Fruit fly (Drosophila melanogaster) whole organism, embryonic: ENCODE data around the gene CG43249.

ENCODE experiments used
- Abd-B ChIP-seq: fragments of 200-800 bp; sonication (Bioruptor generic); optimal IDR thresholded peaks from 2 replicates; lab custom pipeline; 2018; ENCODE audit warnings: missing biosample characterization, mild to moderate bottlenecking, missing genetic modification characterization, moderate library complexity
- Adf1 ChIP-seq: fragments of 200-800 bp; sonication (Bioruptor generic); IDR thresholded peaks from 2 replicates; pipeline ENCODE4 v1.3.6; 2022; ENCODE audit warnings: missing biosample characterization, missing genetic modification characterization
- Atf6 ChIP-seq: fragments of 200-800 bp; sonication (Bioruptor generic); IDR thresholded peaks from 2 replicates; pipeline ENCODE4 v1.3.6; 2022; ENCODE audit warnings: missing biosample characterization, missing genetic modification characterization
- CG10209 ChIP-seq: fragments of 200-800 bp; sonication (Bioruptor generic); optimal IDR thresholded peaks from 3 replicates; lab custom pipeline; 2017; ENCODE audit warnings: missing biosample characterization, mild to moderate bottlenecking, missing genetic modification characterization, missing genetic modification reagents
- CG11456 ChIP-seq: fragments of 200-800 bp; sonication (Bioruptor generic); IDR thresholded peaks from 3 replicates; pipeline ENCODE4 v1.3.6; 2022; ENCODE audit warnings: missing biosample characterization, missing genetic modification characterization
- CG13775 ChIP-seq: fragments of 200-800 bp; sonication (Bioruptor generic); optimal IDR thresholded peaks from 3 replicates; lab custom pipeline; 2017; ENCODE audit warnings: missing biosample characterization, mild to moderate bottlenecking, missing genetic modification characterization
- CG14441 ChIP-seq: fragments of 200-800 bp; sonication (Bioruptor generic); IDR thresholded peaks from 2 replicates; pipeline ENCODE4 v1.3.6; 2022; ENCODE audit warnings: missing biosample characterization, missing genetic modification characterization
- CG1529 ChIP-seq: fragments of 200-800 bp; sonication (Bioruptor generic); optimal IDR thresholded peaks from 3 replicates; lab custom pipeline; 2018; ENCODE audit warnings: missing biosample characterization, missing genetic modification characterization
- CG15479 ChIP-seq: fragments of 200-800 bp; sonication (Bioruptor generic); optimal IDR thresholded peaks from 3 replicates; lab custom pipeline; 2019; ENCODE audit warnings: missing biosample characterization, mild to moderate bottlenecking, missing genetic modification characterization, moderate library complexity
- CG2199 ChIP-seq: fragments of 200-800 bp; sonication (Bioruptor generic); IDR thresholded peaks from 3 replicates; pipeline ENCODE4 v1.3.6; 2022; ENCODE audit warnings: missing biosample characterization, missing genetic modification characterization
- CG31441 ChIP-seq: fragments of 200-800 bp; sonication (Bioruptor generic); IDR thresholded peaks from 2 replicates; pipeline ENCODE4 v1.3.6; 2022; ENCODE audit warnings: missing biosample characterization, missing genetic modification characterization
- CG32772 ChIP-seq: fragments of 200-800 bp; sonication (Bioruptor generic); IDR thresholded peaks from 2 replicates; pipeline ENCODE4 v1.3.6; 2022; ENCODE audit warnings: missing biosample characterization, missing genetic modification characterization
- CG3281 ChIP-seq: fragments of 200-800 bp; sonication (Bioruptor generic); optimal IDR thresholded peaks from 3 replicates; lab custom pipeline; 2017; ENCODE audit warnings: missing biosample characterization, mild to moderate bottlenecking, missing genetic modification characterization
- CG34422 ChIP-seq: fragments of 200-800 bp; sonication (Bioruptor generic); IDR thresholded peaks from 3 replicates; pipeline ENCODE4 v1.3.6; 2022; ENCODE audit warnings: missing biosample characterization, missing genetic modification characterization
- CG3838 ChIP-seq: fragments of 200-800 bp; sonication (Bioruptor generic); optimal IDR thresholded peaks from 3 replicates; lab custom pipeline; 2016; ENCODE audit warnings: missing biosample characterization, missing genetic modification characterization
- CG3847 ChIP-seq: fragments of 200-800 bp; sonication (Bioruptor generic); IDR thresholded peaks from 2 replicates; pipeline ENCODE4 v1.3.6; 2022; ENCODE audit warnings: missing biosample characterization, missing genetic modification characterization
- CG8359 ChIP-seq: fragments of 200-800 bp; sonication (Bioruptor generic); optimal IDR thresholded peaks from 2 replicates; lab custom pipeline; 2017; ENCODE audit warnings: missing biosample characterization, mild to moderate bottlenecking, missing genetic modification characterization, borderline replicate concordance
- CHES-1-like ChIP-seq: fragments of 200-800 bp; sonication (Bioruptor generic); optimal IDR thresholded peaks from 2 replicates; lab custom pipeline; 2016; ENCODE audit warnings: missing biosample characterization, missing genetic modification characterization
- CrebB ChIP-seq: fragments of 200-800 bp; sonication (Bioruptor generic); optimal IDR thresholded peaks from 3 replicates; lab custom pipeline; 2018; ENCODE audit warnings: missing biosample characterization, mild to moderate bottlenecking, missing genetic modification characterization
- Fer2 ChIP-seq: fragments of 200-800 bp; sonication (Bioruptor generic); optimal IDR thresholded peaks from 2 replicates; lab custom pipeline; 2018; ENCODE audit warnings: missing biosample characterization, mild to moderate bottlenecking, missing genetic modification characterization, moderate library complexity
- Fer3 ChIP-seq: fragments of 200-800 bp; sonication (Bioruptor generic); optimal IDR thresholded peaks from 2 replicates; lab custom pipeline; 2018; ENCODE audit warnings: missing biosample characterization, mild to moderate bottlenecking, missing genetic modification characterization, moderate library complexity
- Gug ChIP-seq: fragments of 200-800 bp; sonication (Bioruptor generic); IDR thresholded peaks from 4 replicates; pipeline ENCODE4 v1.3.6; 2022; ENCODE audit warnings: missing biosample characterization, missing genetic modification characterization
- Hmr ChIP-seq: fragments of 200-800 bp; sonication (Bioruptor generic); optimal IDR thresholded peaks from 3 replicates; lab custom pipeline; 2017; ENCODE audit warnings: mild to moderate bottlenecking, missing biosample characterization, missing genetic modification reagents, missing genetic modification characterization
- Lpt ChIP-seq: fragments of >200 bp; optimal IDR thresholded peaks from 2 replicates; lab custom pipeline; 2018; ENCODE audit warnings: missing biosample characterization, missing genetic modification characterization
- Meics ChIP-seq: fragments of 200-800 bp; sonication (Bioruptor generic); optimal IDR thresholded peaks from 2 replicates; lab custom pipeline; 2017; ENCODE audit warnings: missing biosample characterization, mild to moderate bottlenecking, missing genetic modification characterization
- Myb ChIP-seq: fragments of 200-800 bp; sonication (Bioruptor generic); optimal IDR thresholded peaks from 2 replicates; lab custom pipeline; 2016; ENCODE audit warnings: missing biosample characterization, missing genetic modification characterization
- PHDP ChIP-seq: fragments of 200-800 bp; sonication (Bioruptor generic); optimal IDR thresholded peaks from 3 replicates; lab custom pipeline; 2018; ENCODE audit warnings: missing biosample characterization, mild to moderate bottlenecking, missing genetic modification characterization, moderate library complexity
- Ptx1 ChIP-seq: fragments of 200-800 bp; sonication (Bioruptor generic); IDR thresholded peaks from 2 replicates; pipeline ENCODE4 v1.3.6; 2022; ENCODE audit warnings: missing biosample characterization, missing genetic modification characterization
- abd-A ChIP-seq: fragments of 200-800 bp; sonication (Bioruptor generic); optimal IDR thresholded peaks from 3 replicates; lab custom pipeline; 2019; ENCODE audit warnings: missing biosample characterization, mild to moderate bottlenecking, missing genetic modification characterization, moderate library complexity
- al ChIP-seq: fragments of 200-800 bp; sonication (Bioruptor generic); IDR thresholded peaks from 2 replicates; pipeline ENCODE4 v1.3.6; 2022; ENCODE audit warnings: missing biosample characterization, missing genetic modification characterization
- ap ChIP-seq: fragments of 200-800 bp; sonication (Bioruptor generic); IDR thresholded peaks from 2 replicates; pipeline ENCODE4 v1.3.6; 2022; ENCODE audit warnings: missing biosample characterization, missing genetic modification characterization
- bowl ChIP-seq: fragments of 200-800 bp; sonication (Bioruptor generic); IDR thresholded peaks from 2 replicates; pipeline ENCODE4 v1.3.6; 2022; ENCODE audit warnings: missing biosample characterization, missing genetic modification characterization
- bsh ChIP-seq, 2 experiments: fragments of 200-800 bp; sonication (Bioruptor generic); optimal IDR thresholded peaks; 2 replicates each; lab custom pipeline; 2017 to 2018; ENCODE audit warnings: mild to moderate bottlenecking in 2 of 2, missing biosample characterization in 2 of 2, missing genetic modification characterization in 2 of 2, moderate library complexity in 1 of 2
- cad ChIP-seq: fragments of >200 bp; optimal IDR thresholded peaks from 2 replicates; lab custom pipeline; 2017; ENCODE audit warnings: missing biosample characterization, missing genetic modification characterization
- chif ChIP-seq, 2 experiments: fragments of 200-800 bp; sonication (Bioruptor generic); optimal IDR thresholded peaks; 3 replicates each; lab custom pipeline; 2016; ENCODE audit warnings: missing biosample characterization in 2 of 2, missing genetic modification characterization in 2 of 2
- ci ChIP-seq: fragments of 200-800 bp; sonication (Bioruptor generic); IDR thresholded peaks from 3 replicates; pipeline ENCODE4 v1.3.6; 2022; ENCODE audit warnings: missing biosample characterization, missing genetic modification characterization
- disco-r ChIP-seq: fragments of 200-800 bp; sonication (Bioruptor generic); optimal IDR thresholded peaks from 2 replicates; lab custom pipeline; 2016; ENCODE audit warnings: missing biosample characterization, missing genetic modification characterization
- dysf ChIP-seq: fragments of 200-800 bp; sonication (Bioruptor generic); IDR thresholded peaks from 3 replicates; pipeline ENCODE4 v1.3.6; 2022; ENCODE audit warnings: missing biosample characterization, missing genetic modification characterization
- eve ChIP-seq, 2 experiments: fragments of >200 bp; optimal IDR thresholded peaks; 2 replicates each; lab custom pipeline; 2017; ENCODE audit warnings: missing biosample characterization in 2 of 2, missing genetic modification characterization in 2 of 2
- fd3F ChIP-seq: fragments of 200-800 bp; sonication (Bioruptor generic); optimal IDR thresholded peaks from 2 replicates; lab custom pipeline; 2018; ENCODE audit warnings: missing biosample characterization, mild to moderate bottlenecking, missing genetic modification characterization, moderate library complexity
- grau ChIP-seq: fragments of 200-800 bp; optimal IDR thresholded peaks from 3 replicates; lab custom pipeline; 2019; ENCODE audit warnings: missing biosample characterization, mild to moderate bottlenecking, missing genetic modification characterization, moderate library complexity
- gsb-n ChIP-seq: fragments of 200-800 bp; sonication (Bioruptor generic); optimal IDR thresholded peaks from 3 replicates; lab custom pipeline; 2018; ENCODE audit warnings: missing biosample characterization, mild to moderate bottlenecking, missing genetic modification characterization
- gt ChIP-seq: fragments of 200-800 bp; sonication (Bioruptor generic); IDR thresholded peaks from 2 replicates; pipeline ENCODE4 v1.3.6; 2022; ENCODE audit warnings: missing biosample characterization, missing genetic modification characterization
- jing ChIP-seq: fragments of 200-800 bp; sonication (Bioruptor generic); optimal IDR thresholded peaks from 2 replicates; lab custom pipeline; 2018; ENCODE audit warnings: missing biosample characterization, mild to moderate bottlenecking, missing genetic modification characterization
- mld ChIP-seq: fragments of 200-800 bp; sonication (Bioruptor generic); IDR thresholded peaks from 3 replicates; pipeline ENCODE4 v1.3.6; 2022; ENCODE audit warnings: missing biosample characterization, missing genetic modification characterization; ENCODE audit not compliant: partially characterized antibody
- pb ChIP-seq: fragments of 200-800 bp; sonication (Bioruptor generic); optimal IDR thresholded peaks from 3 replicates; lab custom pipeline; 2016; ENCODE audit warnings: missing biosample characterization, missing genetic modification characterization
- pzg ChIP-seq: fragments of 200-800 bp; sonication (Bioruptor generic); optimal IDR thresholded peaks from 3 replicates; lab custom pipeline; 2018; ENCODE audit warnings: missing biosample characterization, mild to moderate bottlenecking, missing genetic modification characterization, moderate library complexity
- shn ChIP-seq: fragments of 200-800 bp; sonication (Bioruptor generic); optimal IDR thresholded peaks from 3 replicates; lab custom pipeline; 2016; ENCODE audit warnings: missing biosample characterization, missing genetic modification characterization
- sisA ChIP-seq: fragments of 200-800 bp; sonication (Bioruptor generic); IDR thresholded peaks from 2 replicates; pipeline ENCODE4 v1.3.6; 2022; ENCODE audit warnings: missing biosample characterization, missing genetic modification characterization
- sqz ChIP-seq: fragments of 200-800 bp; sonication (Bioruptor generic); optimal IDR thresholded peaks from 3 replicates; lab custom pipeline; 2018; ENCODE audit warnings: missing biosample characterization, mild to moderate bottlenecking, missing genetic modification characterization
- vfl ChIP-seq: fragments of 200-800 bp; sonication (Bioruptor generic); optimal IDR thresholded peaks from 2 replicates; lab custom pipeline; 2016; ENCODE audit warnings: missing biosample characterization, missing genetic modification characterization
- wdn ChIP-seq: fragments of 200-800 bp; sonication (Bioruptor generic); IDR thresholded peaks from 2 replicates; pipeline ENCODE4 v1.3.6; 2022; ENCODE audit warnings: missing biosample characterization, missing genetic modification characterization

Gene CG43249

dm6 chr3L:16309972-16310371, 5.9 kb downstream of the CG43249 start (continued):
- TF ChIP-seq gt (GFP tag; lab: Robert Waterston, UW): no peak
- TF ChIP-seq CG32772 (GFP tag; lab: Robert Waterston, UW): no peak
- TF ChIP-seq PHDP: no peak
- TF ChIP-seq Abd-B (GFP tag; lab: Kevin White, UChicago): no peak
- TF ChIP-seq Adf1 (GFP tag; lab: Robert Waterston, UW): no peak
- 0 out of 3 replicates have a peak, but pooled peaks have one; percentile 14 for TF ChIP-seq dysf (GFP tag; lab: Robert Waterston, UW)
- TF ChIP-seq Hmr (GFP tag; lab: Kevin White, UChicago): peak; percentile 63
- TF ChIP-seq Atf6: no peak
- TF ChIP-seq Fer3 (tag; lab: Kevin White, UChicago): peak; percentile 2
- TF ChIP-seq wdn (GFP tag; lab: Robert Waterston, UW): peak; percentile 53; the same call in 1 of the 2 replicates
- TF ChIP-seq CG14441 (GFP tag; lab: Robert Waterston, UW): no peak
- no peak for TF ChIP-seq gsb-n
- no peak for TF ChIP-seq pzg (GFP tag; lab: Kevin White, UChicago)
- TF ChIP-seq sqz: no peak
- no peak for TF ChIP-seq bowl (GFP tag; lab: Robert Waterston, UW)
- 0 out of 2 replicates have a peak, but pooled peaks have one; percentile 13 for TF ChIP-seq Ptx1
- TF ChIP-seq CG10209 (GFP tag; lab: Kevin White, UChicago): no peak
- no peak for TF ChIP-seq Fer2 (tag; lab: Kevin White, UChicago)
- TF ChIP-seq CHES-1-like (GFP tag; lab: Kevin White, UChicago): no peak
- no peak for TF ChIP-seq shn (GFP tag; lab: Kevin White, UChicago)
- no peak for TF ChIP-seq CG1529 (GFP tag; lab: Kevin White, UChicago)
- peak; percentile 26; the same call in 1 of the 2 replicates for TF ChIP-seq CG3847 (GFP tag; lab: Robert Waterston, UW)
- TF ChIP-seq pb (GFP tag; lab: Kevin White, UChicago): no peak
- TF ChIP-seq CG11456 (GFP tag; lab: Robert Waterston, UW): 0 out of 3 replicates have a peak, but pooled peaks have one; percentile 50
- no peak for TF ChIP-seq mld (GFP tag; lab: Robert Waterston, UW)
- TF ChIP-seq ci (GFP tag; lab: Robert Waterston, UW): no peak
- no peak for TF ChIP-seq bsh (GFP tag; optimal IDR thresholded peaks at IDR 0.05; lab: Kevin White, UChicago)
- no peak for TF ChIP-seq grau (tag; lab: Kevin White, UChicago)
- no peak for TF ChIP-seq CG15479
- TF ChIP-seq fd3F (GFP tag; lab: Kevin White, UChicago): no peak
- no peak for TF ChIP-seq vfl (GFP tag; lab: Kevin White, UChicago)
- no peak for TF ChIP-seq CG13775
- TF ChIP-seq CG8359 (GFP tag; lab: Kevin White, UChicago): no peak
- TF ChIP-seq eve (GFP tag; optimal IDR thresholded peaks at IDR 0.05; lab: Kevin White, UChicago): no peak
- TF ChIP-seq abd-A: no peak
- peak; percentile 30 for TF ChIP-seq Meics (GFP tag; lab: Kevin White, UChicago)
- no peak for TF ChIP-seq CrebB (tag; lab: Kevin White, UChicago)
- TF ChIP-seq CG3838 (GFP tag; lab: Kevin White, UChicago): no peak
- TF ChIP-seq sisA: peak; percentile 21; the same call in 1 of the 2 replicates
- TF ChIP-seq CG2199 (GFP tag; lab: Robert Waterston, UW): no peak
- 0 out of 2 replicates have a peak, but pooled peaks have one; percentile 25 for TF ChIP-seq al (GFP tag; lab: Robert Waterston, UW)
- TF ChIP-seq chif (GFP tag; optimal IDR thresholded peaks at IDR 0.05; lab: Kevin White, UChicago): peak in 1 of 2 experiments; percentile 10
- TF ChIP-seq jing (GFP tag; lab: Kevin White, UChicago): no peak
- TF ChIP-seq disco-r: no peak
- no peak for TF ChIP-seq Lpt (GFP tag; lab: Kevin White, UChicago)
- TF ChIP-seq CG34422: no peak
- no peak for TF ChIP-seq ap (GFP tag; lab: Robert Waterston, UW)
- TF ChIP-seq Myb (GFP tag; lab: Kevin White, UChicago): peak; percentile 38
- no peak for TF ChIP-seq cad
- no peak for TF ChIP-seq CG31441 (GFP tag; lab: Robert Waterston, UW)
- peak; percentile 27 for TF ChIP-seq CG3281
- 0 out of 4 replicates have a peak, but pooled peaks have one; percentile 6 for TF ChIP-seq Gug (GFP tag; lab: Robert Waterston, UW)
